Fruit fly (Drosophila melanogaster): ENCODE measurements around the gene Elo68alpha.
A peak's percentile ranks its signal among the peaks of the same experiment; 100 is the strongest.

The Elo68alpha gene

DNA sequence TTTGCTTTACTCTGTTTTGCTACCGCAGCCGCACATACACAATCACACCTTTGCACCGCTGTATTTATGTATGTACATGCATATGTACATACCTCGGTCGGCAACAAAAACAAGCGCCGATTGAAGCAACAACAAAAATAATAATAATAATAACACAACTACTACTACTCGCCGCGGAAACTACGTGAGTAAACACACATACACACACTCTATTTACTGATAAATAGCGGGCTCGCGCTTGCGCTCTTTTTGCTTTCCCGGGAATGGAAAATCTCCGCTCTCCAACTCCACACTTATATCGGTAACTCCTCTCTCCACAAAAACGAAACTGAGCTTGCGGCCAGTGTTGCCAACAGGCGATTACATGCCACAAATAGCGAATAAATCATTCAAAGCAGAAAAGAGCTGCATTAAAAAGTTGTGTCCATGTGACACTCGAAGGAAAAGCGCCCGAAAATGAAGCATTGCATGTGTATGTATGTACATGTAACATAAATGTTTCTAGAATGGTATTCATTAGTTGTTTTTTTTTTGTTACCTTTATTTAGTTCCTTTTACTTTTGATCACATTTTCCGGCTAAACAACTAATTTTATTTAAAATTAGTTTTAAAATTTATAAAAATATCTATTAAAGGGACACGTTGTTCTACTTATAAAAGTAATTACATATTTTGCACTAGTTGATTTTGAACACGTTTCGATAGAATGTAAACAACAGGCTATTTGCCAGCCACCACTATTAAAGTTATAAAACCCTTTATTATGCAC lies 16.0 kb upstream of the Elo68alpha start (continued):
- TF ChIP-seq OdsH (GFP tag; optimal IDR thresholded peaks at IDR 0.05) (peak; percentile 28), Dfd (GFP tag; optimal IDR thresholded peaks at IDR 0.05) (no peak), N (GFP tag; optimal IDR thresholded peaks at IDR 0.05) (no peak)

DNA sequence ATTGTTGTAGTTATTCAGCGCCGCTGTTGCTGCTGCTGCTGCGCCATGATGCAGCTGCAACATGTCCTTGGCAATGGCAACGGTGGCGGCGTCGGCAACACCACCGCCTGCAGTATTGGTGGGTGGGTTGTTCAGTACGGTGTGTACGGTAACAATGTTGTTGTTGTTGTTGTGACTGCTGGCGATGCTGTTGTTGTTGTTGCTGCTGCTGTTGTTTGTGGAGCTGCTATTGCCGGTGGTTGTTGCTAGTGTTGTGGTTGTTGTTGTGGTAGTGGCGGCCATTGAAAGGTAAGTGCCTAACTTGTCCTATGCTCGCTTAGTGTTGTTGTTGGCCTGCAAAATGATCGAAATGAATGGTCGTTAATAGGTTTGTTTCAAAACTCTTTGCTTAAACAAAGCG lies 14.9 kb upstream of the Elo68alpha start:
- no peak for TF ChIP-seq woc (GFP tag; optimal IDR thresholded peaks at IDR 0.05)
- TF ChIP-seq psq (GFP tag; optimal IDR thresholded peaks at IDR 0.05): no peak
- TF ChIP-seq N (GFP tag; optimal IDR thresholded peaks at IDR 0.05): no peak
- no peak for TF ChIP-seq pan (optimal IDR thresholded peaks at IDR 0.05)
- no peak for TF ChIP-seq CrebA (GFP tag; optimal IDR thresholded peaks at IDR 0.05; ENCODE audit: borderline replicate concordance)
- TF ChIP-seq Mio (GFP tag; optimal IDR thresholded peaks at IDR 0.05): no peak
- TF ChIP-seq tai (GFP tag; optimal IDR thresholded peaks at IDR 0.05): no peak
- no peak for TF ChIP-seq CG9705 (GFP tag; optimal IDR thresholded peaks at IDR 0.05)
- no peak for TF ChIP-seq sage (GFP tag; optimal IDR thresholded peaks at IDR 0.05)
- TF ChIP-seq rgr (GFP tag; optimal IDR thresholded peaks at IDR 0.05): no peak
- TF ChIP-seq ey (GFP tag; optimal IDR thresholded peaks at IDR 0.05): no peak
- TF ChIP-seq dsf (GFP tag; optimal IDR thresholded peaks at IDR 0.05; ENCODE audit: borderline replicate concordance): no peak
- no peak for TF ChIP-seq CG32264 (GFP tag; optimal IDR thresholded peaks at IDR 0.05)
- no peak for TF ChIP-seq br (GFP tag; optimal IDR thresholded peaks at IDR 0.05)
- no peak for TF ChIP-seq fru (GFP tag; optimal IDR thresholded peaks at IDR 0.05)

- TF ChIP-seq pan (optimal IDR thresholded peaks at IDR 0.05) (no peak), lola (GFP tag; optimal IDR thresholded peaks at IDR 0.05) (peak; percentile 6), Myc (optimal IDR thresholded peaks at IDR 0.05) (no peak), foxo (GFP tag; optimal IDR thresholded peaks at IDR 0.05) (no peak), woc (GFP tag; optimal IDR thresholded peaks at IDR 0.05) (no peak), Jra (GFP tag; optimal IDR thresholded peaks at IDR 0.05) (no peak), N (GFP tag; optimal IDR thresholded peaks at IDR 0.05) (no peak), Hr83 (GFP tag; optimal IDR thresholded peaks at IDR 0.05; ENCODE audit: poor library complexity, severe bottlenecking) (peak; percentile 26), ey (GFP tag; optimal IDR thresholded peaks at IDR 0.05) (no peak), brk (GFP tag; optimal IDR thresholded peaks at IDR 0.05) (no peak), Hnf4 (GFP tag; optimal IDR thresholded peaks at IDR 0.05) (peak; percentile 89), Sp1 (GFP tag; optimal IDR thresholded peaks at IDR 0.05) (no peak), Hr78 (GFP tag; optimal IDR thresholded peaks at IDR 0.05) (no peak), Rel (GFP tag; optimal IDR thresholded peaks at IDR 0.05) (no peak), Rel (tag; optimal IDR thresholded peaks at IDR 0.05) (peak; percentile 79), Vsx2 (GFP tag; optimal IDR thresholded peaks at IDR 0.05; ENCODE audit: partially characterized antibody) (no peak), CG32264 (GFP tag; optimal IDR thresholded peaks at IDR 0.05) (no peak), Abd-B (GFP tag; optimal IDR thresholded peaks at IDR 0.05) (no peak), dsf (GFP tag; optimal IDR thresholded peaks at IDR 0.05; ENCODE audit: borderline replicate concordance) (no peak), dmrt93B (GFP tag; optimal IDR thresholded peaks at IDR 0.05) (no peak), tai (GFP tag; optimal IDR thresholded peaks at IDR 0.05) (no peak), Dif (GFP tag; optimal IDR thresholded peaks at IDR 0.05; ENCODE audit: partially characterized antibody) (no peak), sage (GFP tag; optimal IDR thresholded peaks at IDR 0.05) (no peak), rgr (GFP tag; optimal IDR thresholded peaks at IDR 0.05) (peak; percentile 19), psq (GFP tag; optimal IDR thresholded peaks at IDR 0.05) (no peak), OdsH (GFP tag; optimal IDR thresholded peaks at IDR 0.05) (no peak), br (GFP tag; optimal IDR thresholded peaks at IDR 0.05) (peak; percentile 32)
These were observed 10.7 kb upstream of the Elo68alpha start, which contains the start of gene Sod1 for dm6 chr3L:11113198-11114197. TSS of gene Sod1 (minus strand) at chr3L:11113740.

DNA sequence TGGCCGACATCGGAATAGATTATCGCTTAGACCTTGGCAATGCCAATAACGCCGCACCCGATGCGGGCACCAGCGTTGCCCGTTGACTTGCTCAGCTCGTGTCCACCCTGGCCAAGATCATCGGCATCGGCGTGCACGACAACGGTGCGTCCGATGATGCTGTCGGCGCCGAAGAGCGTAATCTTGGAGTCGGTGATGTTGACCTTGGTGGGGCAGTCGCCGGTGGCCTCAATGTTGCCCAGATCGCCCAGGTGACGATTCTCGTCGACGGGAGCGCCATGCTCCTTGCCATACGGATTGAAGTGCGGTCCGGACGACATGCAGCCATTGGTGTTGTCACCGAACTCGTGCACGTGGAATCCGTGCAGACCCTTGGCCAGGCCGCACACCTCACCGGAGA lies 9.6 kb upstream of the Elo68alpha start:
- no peak for TF ChIP-seq ey (GFP tag; optimal IDR thresholded peaks at IDR 0.05)
- TF ChIP-seq Abd-B (GFP tag; optimal IDR thresholded peaks at IDR 0.05): no peak
- no peak for TF ChIP-seq OdsH (GFP tag; optimal IDR thresholded peaks at IDR 0.05)
- no peak for TF ChIP-seq sage (GFP tag; optimal IDR thresholded peaks at IDR 0.05)
- TF ChIP-seq Dfd (GFP tag; optimal IDR thresholded peaks at IDR 0.05): no peak
- TF ChIP-seq HLH106 (tag; optimal IDR thresholded peaks at IDR 0.05): no peak
- TF ChIP-seq Dif (GFP tag; optimal IDR thresholded peaks at IDR 0.05; ENCODE audit: partially characterized antibody): no peak
